Worm (Caenorhabditis elegans): ENCODE measurements around the gene tag-322.

Gene tag-322

DNA sequence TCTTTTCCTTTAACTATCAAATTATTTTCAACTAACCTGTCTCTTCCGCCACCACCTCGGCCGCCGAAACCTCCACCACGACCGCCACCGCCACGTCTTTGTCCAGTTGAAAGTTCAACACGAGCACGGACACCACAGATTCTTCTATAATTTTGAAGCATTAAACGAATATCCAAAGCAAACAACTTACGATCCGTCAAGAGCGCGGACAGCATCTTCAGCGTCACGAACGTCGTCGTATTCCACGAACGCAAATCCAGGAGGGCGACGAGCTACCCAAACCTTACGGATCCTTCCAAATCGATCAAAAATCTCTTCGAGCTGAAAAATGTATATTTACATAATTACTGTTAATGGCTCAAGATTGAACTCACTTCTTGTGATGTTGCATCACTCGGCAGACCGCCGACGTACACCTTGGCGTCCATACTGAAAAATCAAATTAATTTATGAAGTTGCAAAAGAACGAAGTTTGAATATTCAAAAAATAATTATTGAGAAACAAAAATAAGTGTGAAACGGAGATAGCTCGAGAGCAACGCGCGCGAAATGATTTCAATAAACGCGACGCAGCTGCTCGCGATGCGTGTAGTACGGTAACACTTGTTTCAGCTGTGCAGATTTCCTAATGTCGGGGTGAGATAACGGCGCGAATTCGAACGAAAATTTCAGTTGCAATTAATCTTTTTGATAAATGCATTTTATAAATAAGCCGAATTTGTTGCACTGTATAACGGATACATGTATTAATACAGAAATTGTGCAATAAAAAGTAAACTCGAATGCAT, 5.6 kb upstream of the tag-322 start, which contains the start of gene rsp-6 (continued):
- no peak for TF ChIP-seq nhr-111 (GFP tag; optimal IDR thresholded peaks at IDR 0.05)
- no peak for TF ChIP-seq unc-39 (tag; optimal IDR thresholded peaks at IDR 0.05)
- no peak for TF ChIP-seq ceh-82 (tag; optimal IDR thresholded peaks at IDR 0.05)
- TF ChIP-seq php-3 (GFP tag; IDR thresholded peaks at IDR 0.05): no peak
- TF ChIP-seq nhr-28 (tag; optimal IDR thresholded peaks at IDR 0.05): peak; percentile 60
- TF ChIP-seq F44E2.7 (GFP tag; IDR thresholded peaks at IDR 0.05): no peak
- TF ChIP-seq gei-8 (GFP tag; optimal IDR thresholded peaks at IDR 0.05): no peak
- peak; percentile 69 for TF ChIP-seq T26A8.4 (GFP tag; IDR thresholded peaks at IDR 0.05)
- TF ChIP-seq F26F4.8 (GFP tag; conservative IDR thresholded peaks at IDR 0.05): no peak
- no peak for TF ChIP-seq Y5F2A.4 (GFP tag; optimal IDR thresholded peaks at IDR 0.05)
- TF ChIP-seq zip-11 (GFP tag; IDR thresholded peaks at IDR 0.05): 0 out of 2 replicates have a peak, but pooled peaks have one; percentile 11
- no peak for TF ChIP-seq spr-1 (tag; optimal IDR thresholded peaks at IDR 0.05)
- TF ChIP-seq zfp-3 (GFP tag; conservative IDR thresholded peaks at IDR 0.05): 0 out of 2 replicates have a peak, but pooled peaks have one; percentile 33
- TF ChIP-seq attf-4 (tag; optimal IDR thresholded peaks at IDR 0.05): no peak
- no peak for TF ChIP-seq tag-97 (GFP tag; IDR thresholded peaks at IDR 0.05)
- TF ChIP-seq ztf-11 (tag; optimal IDR thresholded peaks at IDR 0.05): no peak
- TF ChIP-seq nhr-237 (tag; optimal IDR thresholded peaks at IDR 0.05): no peak
- TF ChIP-seq ces-1 (GFP tag; optimal IDR thresholded peaks at IDR 0.05): no peak
- TF ChIP-seq ama-1 (optimal IDR thresholded peaks at IDR 0.05): peak; percentile 73
- peak; percentile 81 for TF ChIP-seq T20F7.1 (GFP tag; optimal IDR thresholded peaks at IDR 0.05)
- peak; percentile 44 for TF ChIP-seq duxl-1 (tag; optimal IDR thresholded peaks at IDR 0.05; ENCODE audit: poor library complexity)
- TF ChIP-seq mdl-1 (tag; optimal IDR thresholded peaks at IDR 0.05): peak in 1 of 2 experiments; percentile 59
- 0 out of 2 replicates have a peak, but pooled peaks have one; percentile 14 for TF ChIP-seq snpc-1.2 (GFP tag; IDR thresholded peaks at IDR 0.05)
- peak; percentile 18; the same call in 1 of the 2 replicates for TF ChIP-seq Y48G9A.11 (GFP tag; IDR thresholded peaks at IDR 0.05)
- TF ChIP-seq unc-130 (GFP tag; optimal IDR thresholded peaks at IDR 0.05): peak; percentile 74
- TF ChIP-seq dve-1 (tag; optimal IDR thresholded peaks at IDR 0.05; ENCODE audit: insufficient read depth): peak; percentile 90
- TF ChIP-seq nhr-6 (tag; optimal IDR thresholded peaks at IDR 0.05): peak; percentile 81
- no peak for TF ChIP-seq ceh-28 (tag; optimal IDR thresholded peaks at IDR 0.05)
- no peak for TF ChIP-seq lin-39 (tag; optimal IDR thresholded peaks at IDR 0.05)
- TF ChIP-seq dpl-1 (GFP tag; optimal IDR thresholded peaks at IDR 0.05): peak; percentile 92
- no peak for TF ChIP-seq lin-29 (GFP tag; IDR thresholded peaks at IDR 0.05)
- TF ChIP-seq zag-1 (tag; optimal IDR thresholded peaks at IDR 0.05): no peak
- TF ChIP-seq aha-1 (tag): peak; percentile 96
- no peak for TF ChIP-seq ZK546.5 (tag; optimal IDR thresholded peaks at IDR 0.05)
- peak; percentile 99 for TF ChIP-seq D1046.2 (GFP tag; IDR thresholded peaks at IDR 0.05)
- TF ChIP-seq ceh-32 (tag; optimal IDR thresholded peaks at IDR 0.05; ENCODE audit: poor library complexity): no peak
- no peak for TF ChIP-seq nhr-10 (tag; optimal IDR thresholded peaks at IDR 0.05)
- TF ChIP-seq set-16 (GFP tag; IDR thresholded peaks at IDR 0.05): no peak
- no peak for TF ChIP-seq Y75B8A.6 (GFP tag; IDR thresholded peaks at IDR 0.05)
- no peak for TF ChIP-seq ztf-7 (tag; optimal IDR thresholded peaks at IDR 0.05)
- no peak for TF ChIP-seq F49E8.2 (tag; optimal IDR thresholded peaks at IDR 0.05; ENCODE audit: borderline replicate concordance)
- TF ChIP-seq ceh-62 (tag; optimal IDR thresholded peaks at IDR 0.05): no peak
- peak; percentile 58; the same call in 1 of the 2 replicates for TF ChIP-seq vab-7 (GFP tag; IDR thresholded peaks at IDR 0.05)
- TF ChIP-seq snpc-4 (tag; optimal IDR thresholded peaks at IDR 0.05): no peak
- TF ChIP-seq arid-1 (GFP tag; conservative IDR thresholded peaks at IDR 0.05): peak; percentile 69
- TF ChIP-seq nhr-102 (tag; optimal IDR thresholded peaks at IDR 0.05): peak; percentile 61
- TF ChIP-seq unc-62 (GFP tag; optimal IDR thresholded peaks at IDR 0.05 in 1 of 2): peak in 1 of 2 experiments; percentile 17
- no peak for TF ChIP-seq unc-62 (tag; optimal IDR thresholded peaks at IDR 0.05)
- no peak for TF ChIP-seq nhr-76 (tag; optimal IDR thresholded peaks at IDR 0.05)
- no peak for TF ChIP-seq mdt-29 (GFP tag; IDR thresholded peaks at IDR 0.05)
- peak; percentile 33 for TF ChIP-seq F37D6.2 (tag; optimal IDR thresholded peaks at IDR 0.05)
